Worm (Caenorhabditis elegans) whole organism, midembryonic: ENCODE measurements around the gene Y40B10B.1.

Experiments
- T22C8.4 ChIP-seq: fragments of 200-800 bp; sonication (Bioruptor generic); IDR thresholded peaks from 2 replicates; pipeline ENCODE4 v1.3.6; 2022; ENCODE audit warnings: missing genetic modification characterization, missing compliant biosample characterization
- cog-1 ChIP-seq: sonication (generic microtip); optimal IDR thresholded peaks from 2 replicates; lab custom pipeline; 2016; ENCODE audit warnings: missing genetic modification characterization, missing compliant biosample characterization
- flt-1 ChIP-seq: fragments of 200-800 bp; sonication (Bioruptor generic); IDR thresholded peaks from 2 replicates; pipeline ENCODE4 v1.3.6; 2022; ENCODE audit warnings: missing genetic modification characterization, missing compliant biosample characterization
- klf-2 ChIP-seq: fragments of 200-800 bp; sonication (Bioruptor generic); conservative IDR thresholded peaks from 2 replicates; pipeline ENCODE4 v1.3.6; 2022; ENCODE audit warnings: missing genetic modification reagents, missing genetic modification characterization, missing compliant biosample characterization
- med-1 ChIP-seq: sonication (generic microtip); optimal IDR thresholded peaks from 2 replicates; lab custom pipeline; 2017; ENCODE audit warnings: missing genetic modification characterization, mild to moderate bottlenecking, missing compliant biosample characterization, antibody characterized with exemption, missing genetic modification reagents; ENCODE audit not compliant: insufficient read depth
- ref-1 ChIP-seq: fragments of 200-800 bp; sonication (Bioruptor generic); conservative IDR thresholded peaks from 2 replicates; pipeline ENCODE4 v1.3.6; 2022; ENCODE audit warnings: missing genetic modification reagents, missing genetic modification characterization, missing compliant biosample characterization
- tab-1 ChIP-seq: fragments of 200-800 bp; sonication (Bioruptor generic); IDR thresholded peaks from 2 replicates; pipeline ENCODE4 v1.3.6; 2022; ENCODE audit warnings: missing genetic modification characterization, missing compliant biosample characterization
- ztf-23 ChIP-seq: fragments of 200-800 bp; sonication (Bioruptor generic); IDR thresholded peaks from 2 replicates; pipeline ENCODE4 v1.3.6; 2022; ENCODE audit warnings: missing genetic modification reagents, missing genetic modification characterization, missing compliant biosample characterization
- ztf-29 ChIP-seq: fragments of 200-800 bp; sonication (Bioruptor generic); IDR thresholded peaks from 2 replicates; pipeline ENCODE4 v1.3.6; 2022; ENCODE audit warnings: missing genetic modification reagents, missing genetic modification characterization, missing compliant biosample characterization

ce11 chrV:1927015-1927414, 34.3 kb downstream of the Y40B10B.1 start, which contains the start of gene T06A1.5:
- no peak for TF ChIP-seq ztf-23 (GFP tag; lab: Robert Waterston, UW)
- no peak for TF ChIP-seq flt-1 (GFP tag; lab: Robert Waterston, UW)
- no peak for TF ChIP-seq med-1 (GFP tag; lab: Kevin White, UChicago)
- TF ChIP-seq cog-1 (tag; lab: Kevin White, UChicago) = no peak
- no peak for TF ChIP-seq ztf-29 (GFP tag; lab: Robert Waterston, UW)
- TF ChIP-seq klf-2 (GFP tag; lab: Robert Waterston, UW) = no peak
- TF ChIP-seq T22C8.4 = no peak
- no peak for TF ChIP-seq ref-1 (GFP tag; lab: Robert Waterston, UW)
- no peak for TF ChIP-seq tab-1 (GFP tag; lab: Robert Waterston, UW)
